Fruit fly (Drosophila melanogaster) whole organism, embryonic: ENCODE results near the gene zf30C.
A peak's percentile ranks its signal among the peaks of the same experiment; 100 is the strongest.

Experiments used
- Atf3 ChIP-seq: fragments of 200-800 bp; sonication (Bioruptor generic); optimal IDR thresholded peaks from 3 replicates; lab custom pipeline; 2016; ENCODE audit warnings: missing biosample characterization, missing genetic modification characterization
- CG10147 ChIP-seq: fragments of 200-800 bp; sonication (Bioruptor generic); optimal IDR thresholded peaks from 2 replicates; lab custom pipeline; 2019; ENCODE audit warnings: missing biosample characterization, mild to moderate bottlenecking, missing genetic modification characterization, moderate library complexity
- CG10267 ChIP-seq: fragments of 200-800 bp; sonication (Bioruptor generic); optimal IDR thresholded peaks from 2 replicates; lab custom pipeline; 2018; ENCODE audit warnings: missing biosample characterization, mild to moderate bottlenecking, missing genetic modification characterization, moderate library complexity
- CG11085 ChIP-seq: fragments of 200-800 bp; sonication (Bioruptor generic); IDR thresholded peaks from 2 replicates; pipeline ENCODE4 v1.3.6; 2022; ENCODE audit warnings: missing biosample characterization, missing genetic modification characterization
- CG12071 ChIP-seq: fragments of 200-800 bp; sonication (Bioruptor generic); optimal IDR thresholded peaks from 3 replicates; lab custom pipeline; 2018; ENCODE audit warnings: missing biosample characterization, mild to moderate bottlenecking, missing genetic modification characterization
- CG12236 ChIP-seq: fragments of 200-800 bp; sonication (Bioruptor generic); optimal IDR thresholded peaks from 2 replicates; lab custom pipeline; 2016; ENCODE audit warnings: missing biosample characterization, missing genetic modification characterization
- CG12391 ChIP-seq: fragments of 200-800 bp; sonication (Bioruptor generic); optimal IDR thresholded peaks from 3 replicates; lab custom pipeline; 2018; ENCODE audit warnings: missing biosample characterization, mild to moderate bottlenecking, missing genetic modification characterization, moderate library complexity
- CG14667 ChIP-seq: fragments of 200-800 bp; sonication (Bioruptor generic); IDR thresholded peaks from 2 replicates; pipeline ENCODE4 v1.3.6; 2022; ENCODE audit warnings: missing biosample characterization, missing genetic modification characterization
- CG1647 ChIP-seq: fragments of 200-800 bp; sonication (Bioruptor generic); optimal IDR thresholded peaks from 3 replicates; lab custom pipeline; 2016; ENCODE audit warnings: missing biosample characterization, missing genetic modification characterization
- CG16863 ChIP-seq: fragments of 200-800 bp; sonication (Bioruptor generic); optimal IDR thresholded peaks from 3 replicates; lab custom pipeline; 2016; ENCODE audit warnings: missing biosample characterization, missing genetic modification characterization
- CG17328 ChIP-seq: fragments of 200-800 bp; sonication (Bioruptor generic); IDR thresholded peaks from 2 replicates; pipeline ENCODE4 v1.3.6; 2022; ENCODE audit warnings: missing biosample characterization, missing genetic modification characterization
- CG1792 ChIP-seq: fragments of 200-800 bp; sonication (Bioruptor generic); optimal IDR thresholded peaks from 2 replicates; lab custom pipeline; 2016; ENCODE audit warnings: missing biosample characterization, missing genetic modification characterization
- CG18619 ChIP-seq: fragments of 200-800 bp; sonication (Bioruptor generic); optimal IDR thresholded peaks from 3 replicates; lab custom pipeline; 2017; ENCODE audit warnings: missing biosample characterization, mild to moderate bottlenecking, missing genetic modification characterization
- CG2120 ChIP-seq: fragments of 200-800 bp; sonication (Bioruptor generic); optimal IDR thresholded peaks from 3 replicates; lab custom pipeline; 2016; ENCODE audit warnings: missing biosample characterization, missing genetic modification characterization
- CG2712 ChIP-seq: fragments of 200-800 bp; optimal IDR thresholded peaks from 3 replicates; lab custom pipeline; 2019; ENCODE audit warnings: missing biosample characterization, mild to moderate bottlenecking, missing genetic modification characterization, moderate library complexity
- CG2889 ChIP-seq: fragments of 200-800 bp; sonication (Bioruptor generic); IDR thresholded peaks from 3 replicates; pipeline ENCODE4 v1.3.6; 2022; ENCODE audit warnings: missing biosample characterization, missing genetic modification characterization
- CG32532 ChIP-seq: fragments of 200-800 bp; sonication (Bioruptor generic); IDR thresholded peaks from 2 replicates; pipeline ENCODE4 v1.3.6; 2022; ENCODE audit warnings: missing biosample characterization, missing genetic modification characterization
- CG34376 ChIP-seq: fragments of 200-800 bp; sonication (Bioruptor generic); optimal IDR thresholded peaks from 2 replicates; lab custom pipeline; 2018; ENCODE audit warnings: missing biosample characterization, mild to moderate bottlenecking, missing genetic modification characterization
- CG5180 ChIP-seq: fragments of 200-800 bp; sonication (Bioruptor generic); optimal IDR thresholded peaks from 3 replicates; lab custom pipeline; 2017; ENCODE audit warnings: missing biosample characterization, missing genetic modification characterization, mild to moderate bottlenecking, moderate library complexity, missing genetic modification reagents
- CG6654 ChIP-seq: fragments of 200-800 bp; sonication (Bioruptor generic); optimal IDR thresholded peaks from 2 replicates; lab custom pipeline; 2017; ENCODE audit warnings: missing biosample characterization, mild to moderate bottlenecking, missing genetic modification characterization
- CG7745 ChIP-seq: fragments of 200-800 bp; sonication (Bioruptor generic); optimal IDR thresholded peaks from 2 replicates; lab custom pipeline; 2018; ENCODE audit warnings: missing biosample characterization, mild to moderate bottlenecking, missing genetic modification characterization, moderate library complexity
- CG8924 ChIP-seq: fragments of 200-800 bp; optimal IDR thresholded peaks from 3 replicates; lab custom pipeline; 2019; ENCODE audit warnings: missing biosample characterization, mild to moderate bottlenecking, missing genetic modification characterization, moderate library complexity
- CG9932 ChIP-seq: fragments of 200-800 bp; sonication (Bioruptor generic); IDR thresholded peaks from 2 replicates; pipeline ENCODE4 v1.3.6; 2022; ENCODE audit warnings: missing biosample characterization, missing genetic modification characterization
- D19B ChIP-seq: fragments of 200-800 bp; sonication (Bioruptor generic); optimal IDR thresholded peaks from 2 replicates; lab custom pipeline; 2017; ENCODE audit warnings: missing biosample characterization, mild to moderate bottlenecking, missing genetic modification characterization
- Deaf1 ChIP-seq: fragments of 200-800 bp; optimal IDR thresholded peaks from 3 replicates; lab custom pipeline; 2019; ENCODE audit warnings: missing biosample characterization, mild to moderate bottlenecking, missing genetic modification characterization, moderate library complexity
- Dip2 ChIP-seq: fragments of 200-800 bp; sonication (Bioruptor generic); IDR thresholded peaks from 2 replicates; pipeline ENCODE4 v1.3.6; 2022; ENCODE audit warnings: missing biosample characterization, missing genetic modification characterization
- E2f1 ChIP-seq: fragments of 200-800 bp; sonication (Bioruptor generic); IDR thresholded peaks from 2 replicates; pipeline ENCODE4 v1.3.6; 2022; ENCODE audit warnings: missing biosample characterization, missing genetic modification characterization
- Hr3 ChIP-seq: fragments of 200-800 bp; sonication (Bioruptor generic); optimal IDR thresholded peaks from 3 replicates; lab custom pipeline; 2016; ENCODE audit warnings: missing biosample characterization, missing genetic modification characterization
- Hr39 ChIP-seq: fragments of >200 bp; optimal IDR thresholded peaks from 2 replicates; lab custom pipeline; 2017
- Hr78 ChIP-seq, 2 experiments: fragments of 200-800 bp in 1 of 2; fragments of >200 bp in 1 of 2; sonication (Bioruptor generic) in 1 of 2; optimal IDR thresholded peaks; 2 replicates each; lab custom pipeline; 2017 to 2019; ENCODE audit warnings: missing biosample characterization in 2 of 2, missing genetic modification characterization in 2 of 2, mild to moderate bottlenecking in 1 of 2, moderate library complexity in 1 of 2
- Jarid2 ChIP-seq: fragments of 200-800 bp; sonication (Bioruptor generic); optimal IDR thresholded peaks from 3 replicates; lab custom pipeline; 2017; ENCODE audit warnings: mild to moderate bottlenecking, missing biosample characterization, missing genetic modification reagents, missing genetic modification characterization
- MBD-R2 ChIP-seq: fragments of 200-800 bp; sonication (Bioruptor generic); IDR thresholded peaks from 2 replicates; pipeline ENCODE4 v1.3.6; 2022; ENCODE audit warnings: missing biosample characterization, missing genetic modification characterization
- Mes4 ChIP-seq: fragments of 200-800 bp; sonication (Bioruptor generic); optimal IDR thresholded peaks from 2 replicates; lab custom pipeline; 2016; ENCODE audit warnings: missing biosample characterization, missing genetic modification characterization
- Oli ChIP-seq: fragments of 200-800 bp; sonication (Bioruptor generic); optimal IDR thresholded peaks from 2 replicates; lab custom pipeline; 2018; ENCODE audit warnings: missing biosample characterization, mild to moderate bottlenecking, missing genetic modification characterization, moderate library complexity
- Six4 ChIP-seq: fragments of 200-800 bp; sonication (Bioruptor generic); optimal IDR thresholded peaks from 2 replicates; lab custom pipeline; 2016; ENCODE audit warnings: missing biosample characterization, missing genetic modification characterization
- Sry-δ ChIP-seq: fragments of 200-800 bp; sonication (Bioruptor generic); optimal IDR thresholded peaks from 2 replicates; lab custom pipeline; 2016; ENCODE audit warnings: missing biosample characterization, missing genetic modification characterization
- Stat92E ChIP-seq, 3 experiments: fragments of >200 bp in 2 of 3; fragments of 200-800 bp in 1 of 3; sonication (Bioruptor generic) in 1 of 3; optimal IDR thresholded peaks; 2 replicates each; lab custom pipeline; 2017 to 2019; ENCODE audit warnings: missing biosample characterization in 3 of 3, missing genetic modification characterization in 3 of 3, mild to moderate bottlenecking in 1 of 3, moderate library complexity in 1 of 3
- Taf1 ChIP-seq: fragments of 200-800 bp; sonication (Bioruptor generic); IDR thresholded peaks from 2 replicates; pipeline ENCODE4 v1.3.6; 2022; ENCODE audit warnings: missing biosample characterization, missing genetic modification characterization
- Xbp1 ChIP-seq: fragments of 200-800 bp; sonication (Bioruptor generic); optimal IDR thresholded peaks from 3 replicates; lab custom pipeline; 2016; ENCODE audit warnings: missing biosample characterization, mild to moderate bottlenecking, missing genetic modification characterization
- bcd ChIP-seq: fragments of 200-800 bp; sonication (Bioruptor generic); optimal IDR thresholded peaks from 2 replicates; lab custom pipeline; 2017; ENCODE audit warnings: missing biosample characterization, mild to moderate bottlenecking, missing genetic modification characterization
- btn ChIP-seq: fragments of 200-800 bp; sonication (Bioruptor generic); optimal IDR thresholded peaks from 2 replicates; lab custom pipeline; 2016; ENCODE audit warnings: missing biosample characterization, missing genetic modification characterization
- cad ChIP-seq: fragments of >200 bp; optimal IDR thresholded peaks from 2 replicates; lab custom pipeline; 2017; ENCODE audit warnings: missing biosample characterization, missing genetic modification characterization
- ci ChIP-seq: fragments of 200-800 bp; sonication (Bioruptor generic); IDR thresholded peaks from 3 replicates; pipeline ENCODE4 v1.3.6; 2022; ENCODE audit warnings: missing biosample characterization, missing genetic modification characterization
- crp ChIP-seq, 2 experiments: fragments of 200-800 bp; sonication (Bioruptor generic); optimal IDR thresholded peaks; 2 replicates in 1 of 2; 3 replicates in 1 of 2; lab custom pipeline; 2017; ENCODE audit warnings: missing biosample characterization in 2 of 2, missing genetic modification characterization in 2 of 2, mild to moderate bottlenecking in 1 of 2, moderate library complexity in 1 of 2
- kah ChIP-seq: fragments of 200-800 bp; sonication (Bioruptor generic); optimal IDR thresholded peaks from 2 replicates; lab custom pipeline; 2018; ENCODE audit warnings: missing biosample characterization, mild to moderate bottlenecking, missing genetic modification characterization
- lab ChIP-seq: fragments of 200-800 bp; sonication (Bioruptor generic); optimal IDR thresholded peaks from 3 replicates; lab custom pipeline; 2017; ENCODE audit warnings: missing biosample characterization, missing genetic modification characterization, mild to moderate bottlenecking, moderate library complexity, missing genetic modification reagents
- lmd ChIP-seq: fragments of 200-800 bp; sonication (Bioruptor generic); IDR thresholded peaks from 2 replicates; pipeline ENCODE4 v1.3.6; 2022; ENCODE audit warnings: missing biosample characterization, missing genetic modification characterization
- nau ChIP-seq: fragments of 200-800 bp; sonication (Bioruptor generic); optimal IDR thresholded peaks from 3 replicates; lab custom pipeline; 2017; ENCODE audit warnings: missing biosample characterization, mild to moderate bottlenecking, missing genetic modification characterization, missing genetic modification reagents
- nom ChIP-seq: fragments of 200-800 bp; sonication (Bioruptor generic); optimal IDR thresholded peaks from 2 replicates; lab custom pipeline; 2017; ENCODE audit warnings: missing biosample characterization, missing genetic modification characterization, mild to moderate bottlenecking, moderate library complexity, missing genetic modification reagents
- peb ChIP-seq: fragments of 200-800 bp; sonication (Bioruptor generic); IDR thresholded peaks from 2 replicates; pipeline ENCODE4 v1.3.6; 2022; ENCODE audit warnings: missing biosample characterization, missing genetic modification characterization
- run ChIP-seq: fragments of 200-800 bp; sonication (Bioruptor generic); optimal IDR thresholded peaks from 3 replicates; lab custom pipeline; 2018; ENCODE audit warnings: missing biosample characterization, mild to moderate bottlenecking, missing genetic modification characterization
- tx ChIP-seq: fragments of 200-800 bp; sonication (Bioruptor generic); optimal IDR thresholded peaks from 2 replicates; lab custom pipeline; 2016; ENCODE audit warnings: missing biosample characterization, missing genetic modification characterization
- yki ChIP-seq: fragments of >200 bp; optimal IDR thresholded peaks from 3 replicates; lab custom pipeline; 2018

Gene zf30C

DNA sequence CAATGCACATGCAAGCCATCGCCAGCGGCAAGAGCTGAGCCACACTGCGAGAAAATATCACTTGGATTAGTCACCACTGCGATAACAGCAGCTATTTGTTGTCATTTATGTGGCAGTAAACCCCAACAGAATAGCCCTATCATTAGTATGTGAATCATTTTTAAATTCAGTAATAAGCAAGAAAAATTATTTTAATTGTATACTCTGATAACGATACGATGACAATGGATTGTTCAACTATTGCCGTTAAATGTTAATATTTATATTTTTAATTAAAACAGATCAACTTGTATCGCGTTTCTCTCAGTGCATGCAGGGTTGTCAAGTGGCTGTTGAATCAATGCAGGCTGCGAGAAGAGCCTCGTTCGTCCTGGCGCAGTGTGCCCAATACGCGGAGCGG lies 20.3 kb upstream of the zf30C start (continued):
- TF ChIP-seq CG10267 (no peak), nom (GFP tag; lab: Kevin White, UChicago) (no peak), Hr3 (GFP tag; lab: Kevin White, UChicago) (no peak), CG18619 (GFP tag; lab: Kevin White, UChicago) (peak; percentile 9), Dip2 (GFP tag; lab: Robert Waterston, UW) (no peak), CG16863 (GFP tag; lab: Kevin White, UChicago) (no peak), CG2889 (GFP tag; lab: Robert Waterston, UW) (no peak), lmd (GFP tag; lab: Robert Waterston, UW) (no peak), lab (no peak), Deaf1 (no peak), CG7745 (tag; lab: Kevin White, UChicago) (no peak), Jarid2 (GFP tag; lab: Kevin White, UChicago) (no peak), kah (no peak), CG11085 (GFP tag; lab: Robert Waterston, UW) (no peak), CG6654 (GFP tag; lab: Kevin White, UChicago) (no peak), CG2120 (GFP tag; lab: Kevin White, UChicago) (peak; percentile 2), CG12071 (GFP tag; lab: Kevin White, UChicago) (no peak), Oli (peak; percentile 42), Sry-δ (no peak), E2f1 (GFP tag; lab: Robert Waterston, UW) (no peak), CG1792 (GFP tag; lab: Kevin White, UChicago) (no peak), tx (no peak), Atf3 (GFP tag; lab: Kevin White, UChicago) (no peak), Taf1 (no peak), CG8924 (no peak), CG2712 (tag; lab: Kevin White, UChicago) (peak; percentile 18), CG14667 (GFP tag; lab: Robert Waterston, UW) (no peak), ci (GFP tag; lab: Robert Waterston, UW) (no peak), CG32532 (GFP tag; lab: Robert Waterston, UW) (no peak), cad (GFP tag; lab: Kevin White, UChicago) (no peak), Six4 (no peak), btn (GFP tag; lab: Kevin White, UChicago) (no peak), CG34376 (GFP tag; lab: Kevin White, UChicago) (no peak), Xbp1 (peak; percentile 3), CG1647 (GFP tag; lab: Kevin White, UChicago) (no peak), Hr78 (GFP tag; optimal IDR thresholded peaks at IDR 0.05; lab: Kevin White, UChicago) (no peak), run (tag; lab: Kevin White, UChicago) (no peak), D19B (GFP tag; lab: Kevin White, UChicago) (no peak), CG17328 (GFP tag; lab: Robert Waterston, UW) (no peak), CG12391 (tag; lab: Kevin White, UChicago) (peak; percentile 3), bcd (GFP tag; lab: Kevin White, UChicago) (peak; percentile 33), CG12236 (GFP tag; lab: Kevin White, UChicago) (no peak), Mes4 (GFP tag; lab: Kevin White, UChicago) (no peak), Stat92E (GFP tag; optimal IDR thresholded peaks at IDR 0.05; lab: Kevin White, UChicago) (no peak), MBD-R2 (no peak), CG9932 (no peak), peb (GFP tag; lab: Robert Waterston, UW) (no peak), yki (lab: Kevin White, UChicago) (no peak), nau (GFP tag; lab: Kevin White, UChicago) (no peak), CG5180 (no peak), CG10147 (GFP tag; lab: Kevin White, UChicago) (peak; percentile 0), crp (GFP tag; optimal IDR thresholded peaks at IDR 0.05; lab: Kevin White, UChicago) (no peak), Hr39 (lab: Kevin White, UChicago) (no peak)
